Worm (Caenorhabditis elegans): ENCODE results near the gene C18H7.12.

DNA sequence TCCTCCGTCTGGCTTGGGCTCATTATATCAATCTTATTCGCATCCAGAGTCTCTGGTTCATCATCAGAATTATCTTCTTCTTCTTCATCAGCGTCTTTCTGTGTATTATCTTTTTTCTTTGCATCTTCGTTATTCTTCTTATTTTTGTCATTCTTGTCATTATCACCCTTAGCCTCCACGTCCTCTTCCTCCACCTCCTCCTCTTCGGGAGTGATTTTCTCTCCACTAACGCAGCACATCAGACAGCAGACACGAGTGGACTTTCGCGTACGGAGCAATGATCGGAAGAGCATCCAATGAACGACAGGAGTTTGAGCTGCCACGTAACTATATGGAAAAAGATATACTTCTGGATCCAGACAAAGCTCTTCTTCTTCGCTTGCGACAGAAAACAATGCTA is 3.6 kb downstream of the C18H7.12 start:
- no peak for TF ChIP-seq unc-62 (GFP tag; optimal IDR thresholded peaks at IDR 0.05)
- TF ChIP-seq aly-2 (tag; optimal IDR thresholded peaks at IDR 0.05) = no peak
- TF ChIP-seq ceh-82 (tag; optimal IDR thresholded peaks at IDR 0.05) = no peak
- no peak for TF ChIP-seq elt-1 (tag; optimal IDR thresholded peaks at IDR 0.05)
